Fruit fly (Drosophila melanogaster) whole organism, embryonic: ENCODE results near the gene jus.

ENCODE experiments used
- BEAF-32 ChIP-seq: fragments of 200-800 bp; sonication (Bioruptor generic); optimal IDR thresholded peaks from 3 replicates; lab custom pipeline; 2017; ENCODE audit warnings: missing biosample characterization, missing genetic modification characterization, mild to moderate bottlenecking, moderate library complexity, missing genetic modification reagents
- CG10147 ChIP-seq: fragments of 200-800 bp; sonication (Bioruptor generic); optimal IDR thresholded peaks from 2 replicates; lab custom pipeline; 2019; ENCODE audit warnings: missing biosample characterization, mild to moderate bottlenecking, missing genetic modification characterization, moderate library complexity
- CG10543 ChIP-seq: fragments of 200-800 bp; sonication (Bioruptor generic); optimal IDR thresholded peaks from 3 replicates; lab custom pipeline; 2017; ENCODE audit warnings: missing biosample characterization, mild to moderate bottlenecking, missing genetic modification characterization, moderate library complexity
- CG16813 ChIP-seq: fragments of 200-800 bp; sonication (Bioruptor generic); IDR thresholded peaks from 3 replicates; pipeline ENCODE4 v1.3.6; 2022; ENCODE audit warnings: missing biosample characterization, missing genetic modification characterization; ENCODE audit not compliant: partially characterized antibody
- CG17568 ChIP-seq: fragments of 200-800 bp; sonication (Bioruptor generic); optimal IDR thresholded peaks from 2 replicates; lab custom pipeline; 2018; ENCODE audit warnings: missing biosample characterization, mild to moderate bottlenecking, missing genetic modification characterization, moderate library complexity
- CG18262 ChIP-seq: fragments of 200-800 bp; optimal IDR thresholded peaks from 3 replicates; lab custom pipeline; 2019; ENCODE audit warnings: missing biosample characterization, mild to moderate bottlenecking, missing genetic modification characterization, moderate library complexity
- CG1832 ChIP-seq: fragments of 200-800 bp; sonication (Bioruptor generic); optimal IDR thresholded peaks from 2 replicates; lab custom pipeline; 2017; ENCODE audit warnings: missing biosample characterization, mild to moderate bottlenecking, missing genetic modification characterization, inconsistent platforms
- CG2889 ChIP-seq: fragments of 200-800 bp; sonication (Bioruptor generic); IDR thresholded peaks from 3 replicates; pipeline ENCODE4 v1.3.6; 2022; ENCODE audit warnings: missing biosample characterization, missing genetic modification characterization
- CG30431 ChIP-seq: fragments of 200-800 bp; sonication (Bioruptor generic); optimal IDR thresholded peaks from 2 replicates; lab custom pipeline; 2017; ENCODE audit warnings: missing biosample characterization, missing genetic modification characterization
- CG32532 ChIP-seq: fragments of 200-800 bp; sonication (Bioruptor generic); IDR thresholded peaks from 2 replicates; pipeline ENCODE4 v1.3.6; 2022; ENCODE audit warnings: missing biosample characterization, missing genetic modification characterization
- CG5180 ChIP-seq: fragments of 200-800 bp; sonication (Bioruptor generic); optimal IDR thresholded peaks from 3 replicates; lab custom pipeline; 2017; ENCODE audit warnings: missing biosample characterization, missing genetic modification characterization, mild to moderate bottlenecking, moderate library complexity, missing genetic modification reagents
- CG6175 ChIP-seq: fragments of 200-800 bp; sonication (Bioruptor generic); IDR thresholded peaks from 3 replicates; pipeline ENCODE4 v1.3.6; 2022; ENCODE audit warnings: missing biosample characterization, missing genetic modification characterization
- CG6272 ChIP-seq: fragments of 200-800 bp; sonication (Bioruptor generic); IDR thresholded peaks from 2 replicates; pipeline ENCODE4 v1.3.6; 2022; ENCODE audit warnings: missing biosample characterization, missing genetic modification characterization
- CG6813 ChIP-seq: fragments of 200-800 bp; sonication (Bioruptor generic); optimal IDR thresholded peaks from 2 replicates; lab custom pipeline; 2017; ENCODE audit warnings: missing biosample characterization, missing genetic modification characterization, mild to moderate bottlenecking, moderate library complexity, missing genetic modification reagents
- CG7987 ChIP-seq: fragments of 200-800 bp; sonication (Bioruptor generic); optimal IDR thresholded peaks from 2 replicates; lab custom pipeline; 2018; ENCODE audit warnings: missing biosample characterization, mild to moderate bottlenecking, missing genetic modification characterization, moderate library complexity
- CG9797 ChIP-seq: fragments of 200-800 bp; sonication (Bioruptor generic); optimal IDR thresholded peaks from 3 replicates; lab custom pipeline; 2018; ENCODE audit warnings: missing biosample characterization, mild to moderate bottlenecking, missing genetic modification characterization
- Camta ChIP-seq: fragments of 200-800 bp; sonication (Bioruptor generic); optimal IDR thresholded peaks from 2 replicates; lab custom pipeline; 2016; ENCODE audit warnings: missing biosample characterization, missing genetic modification characterization
- Chrac-16 ChIP-seq: fragments of 200-800 bp; sonication (Bioruptor generic); optimal IDR thresholded peaks from 3 replicates; lab custom pipeline; 2016; ENCODE audit warnings: missing biosample characterization, missing genetic modification characterization
- Doc2 ChIP-seq: fragments of 200-800 bp; sonication (Bioruptor generic); IDR thresholded peaks from 2 replicates; pipeline ENCODE4 v1.3.6; 2022; ENCODE audit warnings: missing biosample characterization, missing genetic modification characterization
- HHEX ChIP-seq: fragments of 200-800 bp; sonication (Bioruptor generic); optimal IDR thresholded peaks from 3 replicates; lab custom pipeline; 2017; ENCODE audit warnings: missing biosample characterization, mild to moderate bottlenecking, missing genetic modification characterization, missing genetic modification reagents
- Hr51 ChIP-seq, 2 experiments: fragments of 200-800 bp; sonication (Bioruptor generic); optimal IDR thresholded peaks; 2 replicates in 1 of 2; 3 replicates in 1 of 2; lab custom pipeline; 2016 to 2018; ENCODE audit warnings: missing biosample characterization in 2 of 2, missing genetic modification characterization in 2 of 2, mild to moderate bottlenecking in 1 of 2, moderate library complexity in 1 of 2
- NfI ChIP-seq: fragments of 200-800 bp; sonication (Bioruptor generic); optimal IDR thresholded peaks from 3 replicates; lab custom pipeline; 2018; ENCODE audit warnings: missing biosample characterization, mild to moderate bottlenecking, missing genetic modification characterization, moderate library complexity
- Sin3A ChIP-seq: fragments of >200 bp; optimal IDR thresholded peaks from 2 replicates; lab custom pipeline; 2018
- Ssrp ChIP-seq: fragments of 200-800 bp; sonication (Bioruptor generic); optimal IDR thresholded peaks from 2 replicates; lab custom pipeline; 2018; ENCODE audit warnings: missing biosample characterization, mild to moderate bottlenecking, missing genetic modification characterization, moderate library complexity
- ab ChIP-seq: fragments of 200-800 bp; sonication (Bioruptor generic); optimal IDR thresholded peaks from 2 replicates; lab custom pipeline; 2016; ENCODE audit warnings: missing biosample characterization, missing genetic modification characterization
- aop ChIP-seq: fragments of 200-800 bp; sonication (Bioruptor generic); IDR thresholded peaks from 2 replicates; pipeline ENCODE4 v1.3.6; 2022; ENCODE audit warnings: missing biosample characterization, missing genetic modification characterization
- bowl ChIP-seq: fragments of 200-800 bp; sonication (Bioruptor generic); IDR thresholded peaks from 2 replicates; pipeline ENCODE4 v1.3.6; 2022; ENCODE audit warnings: missing biosample characterization, missing genetic modification characterization
- br ChIP-seq: fragments of >200 bp; optimal IDR thresholded peaks from 2 replicates; lab custom pipeline; 2017
- dmrt11E ChIP-seq: fragments of 200-800 bp; sonication (Bioruptor generic); optimal IDR thresholded peaks from 3 replicates; lab custom pipeline; 2018; ENCODE audit warnings: missing biosample characterization, mild to moderate bottlenecking, missing genetic modification characterization, moderate library complexity
- esg ChIP-seq: fragments of 200-800 bp; sonication (Bioruptor generic); conservative IDR thresholded peaks from 2 replicates; pipeline ENCODE4 v1.3.6; 2022; ENCODE audit warnings: missing biosample characterization, missing genetic modification characterization
- fu2 ChIP-seq: fragments of 200-800 bp; sonication (Bioruptor generic); optimal IDR thresholded peaks from 2 replicates; lab custom pipeline; 2016; ENCODE audit warnings: missing biosample characterization, missing genetic modification characterization
- jigr1 ChIP-seq: fragments of 200-800 bp; sonication (Bioruptor generic); IDR thresholded peaks from 3 replicates; pipeline ENCODE4 v1.3.6; 2022; ENCODE audit warnings: missing biosample characterization, missing genetic modification characterization
- onecut ChIP-seq: fragments of 200-800 bp; sonication (Bioruptor generic); IDR thresholded peaks from 2 replicates; pipeline ENCODE4 v1.3.6; 2022; ENCODE audit warnings: missing biosample characterization, missing genetic modification characterization
- p53 ChIP-seq: fragments of 200-800 bp; sonication (Bioruptor generic); optimal IDR thresholded peaks from 2 replicates; lab custom pipeline; 2016; ENCODE audit warnings: missing biosample characterization, missing genetic modification characterization
- peb ChIP-seq: fragments of 200-800 bp; sonication (Bioruptor generic); IDR thresholded peaks from 2 replicates; pipeline ENCODE4 v1.3.6; 2022; ENCODE audit warnings: missing biosample characterization, missing genetic modification characterization
- sim ChIP-seq: fragments of 200-800 bp; sonication (Bioruptor generic); IDR thresholded peaks from 2 replicates; pipeline ENCODE4 v1.3.6; 2022; ENCODE audit warnings: missing biosample characterization, missing genetic modification characterization
- so ChIP-seq: fragments of 200-800 bp; sonication (Bioruptor generic); IDR thresholded peaks from 3 replicates; pipeline ENCODE4 v1.3.6; 2022; ENCODE audit warnings: missing biosample characterization, missing genetic modification characterization
- sob ChIP-seq: fragments of 200-800 bp; sonication (Bioruptor generic); IDR thresholded peaks from 2 replicates; pipeline ENCODE4 v1.3.6; 2022; ENCODE audit warnings: missing biosample characterization, missing genetic modification characterization
- tna ChIP-seq: fragments of 200-800 bp; sonication (Bioruptor generic); IDR thresholded peaks from 2 replicates; pipeline ENCODE4 v1.3.6; 2022; ENCODE audit warnings: missing biosample characterization, missing genetic modification characterization; ENCODE audit not compliant: partially characterized antibody
- twi ChIP-seq: fragments of 200-800 bp; optimal IDR thresholded peaks from 2 replicates; lab custom pipeline; 2019; ENCODE audit warnings: missing biosample characterization, mild to moderate bottlenecking, missing genetic modification characterization, moderate library complexity
- vnd ChIP-seq: fragments of 200-800 bp; sonication (Bioruptor generic); IDR thresholded peaks from 3 replicates; pipeline ENCODE4 v1.3.6; 2022; ENCODE audit warnings: missing biosample characterization, missing genetic modification characterization; ENCODE audit not compliant: partially characterized antibody

The jus gene

DNA sequence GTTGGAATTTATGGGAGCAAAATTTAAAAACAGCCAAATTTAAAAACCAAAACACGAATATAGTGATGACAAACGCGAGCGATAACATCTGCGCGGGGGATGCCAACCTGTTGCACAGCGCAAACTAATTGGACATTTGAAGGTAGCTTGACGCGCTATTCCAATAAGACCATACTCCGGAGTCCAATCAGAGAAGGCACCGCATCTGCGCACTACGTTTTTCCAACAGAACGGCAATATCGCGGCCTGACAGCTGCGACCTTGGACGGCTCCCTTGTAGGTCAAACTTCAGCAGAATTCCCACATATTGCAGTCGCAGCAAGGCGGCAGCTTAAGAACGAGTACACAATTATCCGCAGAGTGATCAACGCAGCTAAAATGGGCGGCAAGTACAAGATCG lies 46.7 kb downstream of the jus start, which contains the start of the genes CG11882 and Pglym78 (continued):
- TF ChIP-seq jigr1 (GFP tag; lab: Robert Waterston, UW) (no peak), CG5180 (GFP tag; lab: Kevin White, UChicago) (no peak), Chrac-16 (GFP tag; lab: Kevin White, UChicago) (peak; percentile 36), tna (GFP tag; lab: Robert Waterston, UW) (peak; percentile 37; the same call in 1 of the 2 replicates), Doc2 (no peak), sob (GFP tag; lab: Robert Waterston, UW) (peak; percentile 68), so (GFP tag; lab: Robert Waterston, UW) (peak; percentile 15; the same call in 1 of the 3 replicates), sim (no peak), Sin3A (lab: Kevin White, UChicago) (peak; percentile 66), CG18262 (tag; lab: Kevin White, UChicago) (no peak), onecut (GFP tag; lab: Robert Waterston, UW) (peak; percentile 31; the same call in 1 of the 2 replicates), CG17568 (GFP tag; lab: Kevin White, UChicago) (no peak), CG2889 (GFP tag; lab: Robert Waterston, UW) (no peak), CG9797 (peak; percentile 72), HHEX (GFP tag; lab: Kevin White, UChicago) (no peak), fu2 (GFP tag; lab: Kevin White, UChicago) (peak; percentile 46), CG32532 (GFP tag; lab: Robert Waterston, UW) (peak; percentile 72), aop (GFP tag; lab: Robert Waterston, UW) (no peak), bowl (GFP tag; lab: Robert Waterston, UW) (no peak), vnd (no peak), CG10543 (peak; percentile 42), Ssrp (tag; lab: Kevin White, UChicago) (no peak), NfI (GFP tag; lab: Kevin White, UChicago) (peak; percentile 39), CG1832 (GFP tag; lab: Kevin White, UChicago) (no peak), ab (GFP tag; lab: Kevin White, UChicago) (no peak), BEAF-32 (GFP tag; lab: Kevin White, UChicago) (peak; percentile 60), Hr51 (GFP tag; optimal IDR thresholded peaks at IDR 0.05; lab: Kevin White, UChicago) (peak; percentile 16 to 31), CG30431 (no peak), CG6813 (GFP tag; lab: Kevin White, UChicago) (no peak), CG6175 (GFP tag; lab: Robert Waterston, UW) (no peak), Camta (GFP tag; lab: Kevin White, UChicago) (peak; percentile 43), p53 (GFP tag; lab: Kevin White, UChicago) (peak; percentile 41), twi (tag; lab: Kevin White, UChicago) (peak; percentile 28), dmrt11E (tag; lab: Kevin White, UChicago) (no peak), esg (GFP tag; lab: Robert Waterston, UW) (no peak), br (lab: Kevin White, UChicago) (no peak), CG6272 (peak; percentile 41; the same call in 1 of the 2 replicates), peb (GFP tag; lab: Robert Waterston, UW) (0 out of 2 replicates have a peak, but pooled peaks have one; percentile 20), CG16813 (GFP tag; lab: Robert Waterston, UW) (no peak), CG10147 (GFP tag; lab: Kevin White, UChicago) (no peak), CG7987 (GFP tag; lab: Kevin White, UChicago) (peak; percentile 75)
